Fruit fly (Drosophila melanogaster) whole organism, prepupa: ENCODE data around the gene CG31633.
A peak's percentile ranks its signal among the peaks of the same experiment; 100 is the strongest.

Source experiments
- Blimp-1 ChIP-seq: fragments of 200-800 bp; sonication (Bioruptor generic); optimal IDR thresholded peaks from 3 replicates; lab custom pipeline; 2017; ENCODE audit warnings: missing biosample characterization, missing genetic modification characterization, mild to moderate bottlenecking, moderate library complexity, missing genetic modification reagents
- CG10631 ChIP-seq: fragments of 200-800 bp; sonication (Bioruptor generic); optimal IDR thresholded peaks from 2 replicates; lab custom pipeline; 2016; ENCODE audit warnings: missing biosample characterization, missing genetic modification characterization
- CG10669 ChIP-seq: fragments of 200-800 bp; sonication (Bioruptor generic); optimal IDR thresholded peaks from 3 replicates; lab custom pipeline; 2018; ENCODE audit warnings: missing biosample characterization, mild to moderate bottlenecking, missing genetic modification characterization, moderate library complexity
- CG11294 ChIP-seq: fragments of 200-800 bp; sonication (Bioruptor generic); IDR thresholded peaks from 2 replicates; pipeline ENCODE4 v1.3.6; 2022; ENCODE audit warnings: missing biosample characterization, missing genetic modification characterization
- CG11902 ChIP-seq: fragments of 200-800 bp; sonication (Bioruptor generic); optimal IDR thresholded peaks from 3 replicates; lab custom pipeline; 2016; ENCODE audit warnings: missing biosample characterization, missing genetic modification characterization
- CG15336 ChIP-seq: fragments of 200-800 bp; sonication (Bioruptor generic); IDR thresholded peaks from 2 replicates; pipeline ENCODE4 v1.3.6; 2022; ENCODE audit warnings: missing biosample characterization, missing genetic modification characterization
- CG1621 ChIP-seq: fragments of 200-800 bp; sonication (Bioruptor generic); optimal IDR thresholded peaks from 3 replicates; lab custom pipeline; 2018; ENCODE audit warnings: missing biosample characterization, mild to moderate bottlenecking, missing genetic modification characterization
- CG3032 ChIP-seq: fragments of 200-800 bp; optimal IDR thresholded peaks from 2 replicates; lab custom pipeline; 2019; ENCODE audit warnings: missing biosample characterization, mild to moderate bottlenecking, missing genetic modification characterization, moderate library complexity
- CG31627 ChIP-seq: fragments of 200-800 bp; sonication (Bioruptor generic); optimal IDR thresholded peaks from 3 replicates; lab custom pipeline; 2016; ENCODE audit warnings: missing biosample characterization, missing genetic modification characterization
- CG32006 ChIP-seq: fragments of 200-800 bp; sonication (Bioruptor generic); optimal IDR thresholded peaks from 3 replicates; lab custom pipeline; 2017; ENCODE audit warnings: missing biosample characterization, mild to moderate bottlenecking, missing genetic modification characterization
- CG34406 ChIP-seq: fragments of 200-800 bp; sonication (Bioruptor generic); optimal IDR thresholded peaks from 3 replicates; lab custom pipeline; 2016; ENCODE audit warnings: missing biosample characterization, missing genetic modification characterization
- CG3919 ChIP-seq: fragments of 200-800 bp; sonication (Bioruptor generic); optimal IDR thresholded peaks from 3 replicates; lab custom pipeline; 2016; ENCODE audit warnings: missing biosample characterization, missing genetic modification characterization
- CG4318 ChIP-seq: fragments of 200-800 bp; sonication (Bioruptor generic); optimal IDR thresholded peaks from 3 replicates; lab custom pipeline; 2017; ENCODE audit warnings: missing biosample characterization, mild to moderate bottlenecking, missing genetic modification characterization
- CG6163 ChIP-seq: fragments of 200-800 bp; sonication (Bioruptor generic); IDR thresholded peaks from 3 replicates; pipeline ENCODE4 v1.3.6; 2022; ENCODE audit warnings: missing biosample characterization, missing genetic modification characterization
- CG6276 ChIP-seq: fragments of 200-800 bp; sonication (Bioruptor generic); optimal IDR thresholded peaks from 2 replicates; lab custom pipeline; 2017; ENCODE audit warnings: missing biosample characterization, mild to moderate bottlenecking, missing genetic modification characterization
- CG6792 ChIP-seq: fragments of 200-800 bp; sonication (Bioruptor generic); optimal IDR thresholded peaks from 3 replicates; lab custom pipeline; 2016; ENCODE audit warnings: missing biosample characterization, missing genetic modification characterization
- CG6808 ChIP-seq: fragments of 200-800 bp; sonication (Bioruptor generic); optimal IDR thresholded peaks from 3 replicates; lab custom pipeline; 2017; ENCODE audit warnings: missing biosample characterization, missing genetic modification characterization, mild to moderate bottlenecking, moderate library complexity, missing genetic modification reagents
- CG7368 ChIP-seq: fragments of 200-800 bp; sonication (Bioruptor generic); optimal IDR thresholded peaks from 3 replicates; lab custom pipeline; 2016; ENCODE audit warnings: missing biosample characterization, missing genetic modification characterization
- CG8119 ChIP-seq: fragments of 200-800 bp; sonication (Bioruptor generic); IDR thresholded peaks from 3 replicates; pipeline ENCODE4 v1.3.6; 2022; ENCODE audit warnings: missing biosample characterization, missing genetic modification characterization
- CG8319 ChIP-seq: fragments of 200-800 bp; sonication (Bioruptor generic); optimal IDR thresholded peaks from 3 replicates; lab custom pipeline; 2016; ENCODE audit warnings: missing biosample characterization, missing genetic modification characterization
- Eip78C ChIP-seq: fragments of 200-800 bp; sonication (Bioruptor generic); peaks from one replicate; lab custom pipeline; 2016; ENCODE audit warnings: missing biosample characterization, missing genetic modification characterization
- Eip93F ChIP-seq: fragments of 200-800 bp; sonication (Bioruptor generic); optimal IDR thresholded peaks from 2 replicates; lab custom pipeline; 2016; ENCODE audit warnings: missing biosample characterization, mild to moderate bottlenecking, missing genetic modification characterization
- Ets96B ChIP-seq: fragments of 200-800 bp; optimal IDR thresholded peaks from 2 replicates; lab custom pipeline; 2019; ENCODE audit warnings: missing biosample characterization, mild to moderate bottlenecking, missing genetic modification characterization, moderate library complexity
- Gug ChIP-seq: fragments of 200-800 bp; sonication (Bioruptor generic); IDR thresholded peaks from 2 replicates; pipeline ENCODE4 v1.3.6; 2022; ENCODE audit warnings: missing biosample characterization, missing genetic modification characterization
- Hr38 ChIP-seq: sonication (Bioruptor generic); optimal IDR thresholded peaks from 2 replicates; lab custom pipeline; 2016; ENCODE audit warnings: missing biosample characterization, missing genetic modification characterization
- Hr39 ChIP-seq: fragments of 200-800 bp; sonication (Bioruptor generic); optimal IDR thresholded peaks from 2 replicates; lab custom pipeline; 2016; ENCODE audit warnings: missing biosample characterization, missing genetic modification characterization
- Hr4 ChIP-seq: fragments of 200-800 bp; sonication (Bioruptor generic); optimal IDR thresholded peaks from 3 replicates; lab custom pipeline; 2016; ENCODE audit warnings: missing biosample characterization, missing genetic modification characterization
- Lpt ChIP-seq: fragments of 200-800 bp; sonication (Bioruptor generic); optimal IDR thresholded peaks from 3 replicates; lab custom pipeline; 2016; ENCODE audit warnings: missing biosample characterization, missing genetic modification characterization
- Met ChIP-seq: fragments of 200-800 bp; sonication (Bioruptor generic); optimal IDR thresholded peaks from 3 replicates; lab custom pipeline; 2016; ENCODE audit warnings: missing biosample characterization, missing genetic modification characterization
- OdsH ChIP-seq: fragments of 200-800 bp; sonication (Bioruptor generic); optimal IDR thresholded peaks from 3 replicates; lab custom pipeline; 2016; ENCODE audit warnings: missing biosample characterization, missing genetic modification characterization
- Smox ChIP-seq: fragments of 200-800 bp; sonication (Bioruptor generic); optimal IDR thresholded peaks from 3 replicates; lab custom pipeline; 2016; ENCODE audit warnings: missing biosample characterization, missing genetic modification characterization
- Sox102F ChIP-seq: fragments of 200-800 bp; sonication (Bioruptor generic); optimal IDR thresholded peaks from 2 replicates; lab custom pipeline; 2016; ENCODE audit warnings: missing biosample characterization, mild to moderate bottlenecking, missing genetic modification characterization
- Sox14 ChIP-seq: fragments of 200-800 bp; sonication (Bioruptor generic); optimal IDR thresholded peaks from 3 replicates; lab custom pipeline; 2016; ENCODE audit warnings: missing biosample characterization, missing genetic modification characterization
- Sox15 ChIP-seq: fragments of 200-800 bp; sonication (Bioruptor generic); optimal IDR thresholded peaks from 3 replicates; lab custom pipeline; 2016; ENCODE audit warnings: missing biosample characterization, missing genetic modification characterization
- achi ChIP-seq: fragments of 200-800 bp; sonication (Bioruptor generic); optimal IDR thresholded peaks from 3 replicates; lab custom pipeline; 2016; ENCODE audit warnings: missing biosample characterization, missing genetic modification characterization
- acj6 ChIP-seq: fragments of 200-800 bp; sonication (Bioruptor generic); optimal IDR thresholded peaks from 3 replicates; lab custom pipeline; 2016; ENCODE audit warnings: missing biosample characterization, missing genetic modification characterization
- dac ChIP-seq: fragments of 200-800 bp; sonication (Bioruptor generic); optimal IDR thresholded peaks from 2 replicates; lab custom pipeline; 2017; ENCODE audit warnings: missing biosample characterization, mild to moderate bottlenecking, missing genetic modification characterization
- dsx ChIP-seq: fragments of 200-800 bp; optimal IDR thresholded peaks from 3 replicates; lab custom pipeline; 2019; ENCODE audit warnings: missing biosample characterization, mild to moderate bottlenecking, missing genetic modification characterization, moderate library complexity; ENCODE audit not compliant: poor library complexity, severe bottlenecking
- eg ChIP-seq: fragments of 200-800 bp; sonication (Bioruptor generic); IDR thresholded peaks from 3 replicates; pipeline ENCODE4 v1.3.6; 2022; ENCODE audit warnings: missing biosample characterization, missing genetic modification characterization
- esn ChIP-seq: fragments of 200-800 bp; sonication (Bioruptor generic); optimal IDR thresholded peaks from 2 replicates; lab custom pipeline; 2016; ENCODE audit warnings: missing biosample characterization, mild to moderate bottlenecking, missing genetic modification characterization, moderate library complexity
- fd59A ChIP-seq: fragments of 200-800 bp; sonication (Bioruptor generic); optimal IDR thresholded peaks from 2 replicates; lab custom pipeline; 2017; ENCODE audit warnings: missing biosample characterization, mild to moderate bottlenecking, missing genetic modification characterization, missing genetic modification reagents
- fd85E ChIP-seq: fragments of 200-800 bp; sonication (Bioruptor generic); optimal IDR thresholded peaks from 3 replicates; lab custom pipeline; 2016; ENCODE audit warnings: missing biosample characterization, missing genetic modification characterization
- fkh ChIP-seq: fragments of 200-800 bp; sonication (Bioruptor generic); optimal IDR thresholded peaks from 3 replicates; lab custom pipeline; 2017; ENCODE audit warnings: missing biosample characterization, mild to moderate bottlenecking, missing genetic modification characterization, moderate library complexity
- lz ChIP-seq: fragments of 200-800 bp; sonication (Bioruptor generic); optimal IDR thresholded peaks from 3 replicates; lab custom pipeline; 2016; ENCODE audit warnings: missing biosample characterization, missing genetic modification characterization
- net ChIP-seq: fragments of 200-800 bp; sonication (Bioruptor generic); optimal IDR thresholded peaks from 3 replicates; lab custom pipeline; 2016; ENCODE audit warnings: missing biosample characterization, missing genetic modification characterization
- pdm3 ChIP-seq: fragments of 200-800 bp; sonication (Bioruptor generic); optimal IDR thresholded peaks from 3 replicates; lab custom pipeline; 2016; ENCODE audit warnings: missing biosample characterization, missing genetic modification characterization
- salr ChIP-seq, 2 experiments: fragments of 200-800 bp; sonication (Bioruptor generic); optimal IDR thresholded peaks; 3 replicates each; lab custom pipeline; 2016 to 2018; ENCODE audit warnings: missing biosample characterization in 2 of 2, missing genetic modification characterization in 2 of 2, mild to moderate bottlenecking in 1 of 2
- spab ChIP-seq: fragments of 200-800 bp; sonication (Bioruptor generic); optimal IDR thresholded peaks from 2 replicates; lab custom pipeline; 2017; ENCODE audit warnings: missing biosample characterization, mild to moderate bottlenecking, missing genetic modification characterization, missing genetic modification reagents
- ss ChIP-seq, 2 experiments: fragments of 200-800 bp; sonication (Bioruptor generic); optimal IDR thresholded peaks; 2 replicates in 1 of 2; 3 replicates in 1 of 2; lab custom pipeline; 2017 to 2018; ENCODE audit warnings: mild to moderate bottlenecking in 2 of 2, missing biosample characterization in 2 of 2, missing genetic modification characterization in 2 of 2, moderate library complexity in 1 of 2
- svp ChIP-seq: fragments of 200-800 bp; sonication (Bioruptor generic); peaks from one replicate; lab custom pipeline; 2016; ENCODE audit warnings: missing biosample characterization, missing genetic modification characterization
- topi ChIP-seq: fragments of 200-800 bp; sonication (Bioruptor generic); optimal IDR thresholded peaks from 3 replicates; lab custom pipeline; 2016; ENCODE audit warnings: missing biosample characterization, missing genetic modification characterization
- vri ChIP-seq: fragments of 200-800 bp; sonication (Bioruptor generic); optimal IDR thresholded peaks from 3 replicates; lab custom pipeline; 2016; ENCODE audit warnings: missing biosample characterization, mild to moderate bottlenecking, missing genetic modification characterization

Gene CG31633

dm6 chr2L:6667719-6668325 is 11.7 kb upstream of the CG31633 start, which contains the start of gene Galt:
TSS of gene Galt (minus strand) at chr2L:6668033.
- TF ChIP-seq salr (GFP tag; optimal IDR thresholded peaks at IDR 0.05; lab: Kevin White, UChicago) (no peak), CG1621 (tag; lab: Kevin White, UChicago) (no peak), CG6163 (GFP tag; lab: Robert Waterston, UW) (peak; percentile 61; the same call in 2 of the 3 replicates), acj6 (GFP tag; lab: Kevin White, UChicago) (peak; percentile 34), Hr4 (no peak), fd85E (GFP tag; lab: Kevin White, UChicago) (no peak), Met (GFP tag; lab: Kevin White, UChicago) (peak; percentile 52), esn (peak; percentile 67), CG32006 (GFP tag; lab: Kevin White, UChicago) (no peak), OdsH (GFP tag; lab: Kevin White, UChicago) (no peak), spab (GFP tag; lab: Kevin White, UChicago) (no peak), topi (GFP tag; lab: Kevin White, UChicago) (peak; percentile 42), CG11294 (GFP tag; lab: Robert Waterston, UW) (no peak), CG6808 (GFP tag; lab: Kevin White, UChicago) (no peak), Smox (GFP tag; lab: Kevin White, UChicago) (no peak), CG7368 (GFP tag; lab: Kevin White, UChicago) (no peak), CG4318 (GFP tag; lab: Kevin White, UChicago) (no peak), eg (GFP tag; lab: Robert Waterston, UW) (no peak; the same call in 2 of the 3 replicates), Sox14 (peak; percentile 31), CG31627 (GFP tag; lab: Kevin White, UChicago) (peak; percentile 8), CG10669 (GFP tag; lab: Kevin White, UChicago) (no peak), pdm3 (GFP tag; lab: Kevin White, UChicago) (no peak), lz (GFP tag; lab: Kevin White, UChicago) (peak; percentile 49), CG8119 (peak; percentile 23; the same call in 2 of the 3 replicates), fkh (GFP tag; lab: Kevin White, UChicago) (peak; percentile 98), Ets96B (tag; lab: Kevin White, UChicago) (peak; percentile 42), Gug (GFP tag; lab: Robert Waterston, UW) (no peak), Sox15 (GFP tag; lab: Kevin White, UChicago) (no peak), Lpt (GFP tag; lab: Kevin White, UChicago) (no peak), Hr39 (GFP tag; lab: Kevin White, UChicago) (peak; percentile 17), CG10631 (GFP tag; lab: Kevin White, UChicago) (peak; percentile 66), CG8319 (GFP tag; lab: Kevin White, UChicago) (no peak), Sox102F (GFP tag; lab: Kevin White, UChicago) (no peak), CG6792 (GFP tag; lab: Kevin White, UChicago) (peak; percentile 36), dsx (GFP tag; lab: Kevin White, UChicago) (no peak), ss (GFP tag; optimal IDR thresholded peaks at IDR 0.05; lab: Kevin White, UChicago) (peak in 1 of 2 experiments; percentile 64), svp (GFP tag; lab: Kevin White, UChicago) (peak; percentile 79), CG6276 (GFP tag; lab: Kevin White, UChicago) (no peak), Hr38 (no peak), net (GFP tag; lab: Kevin White, UChicago) (peak; percentile 49), dac (GFP tag; lab: Kevin White, UChicago) (no peak), Eip78C (peak; percentile 80), Blimp-1 (GFP tag; lab: Kevin White, UChicago) (no peak), CG15336 (GFP tag; lab: Robert Waterston, UW) (no peak), vri (GFP tag; lab: Kevin White, UChicago) (peak; percentile 33), CG3032 (tag; lab: Kevin White, UChicago) (peak; percentile 49), achi (GFP tag; lab: Kevin White, UChicago) (peak; percentile 43), CG34406 (GFP tag; lab: Kevin White, UChicago) (peak; percentile 34), CG11902 (GFP tag; lab: Kevin White, UChicago) (no peak), Eip93F (GFP tag; lab: Kevin White, UChicago) (no peak), CG3919 (GFP tag; lab: Kevin White, UChicago) (no peak), fd59A (GFP tag; lab: Kevin White, UChicago) (no peak)
